Fruit fly (Drosophila melanogaster): Measurements from ENCODE around the gene Atg1.

Gene Atg1

DNA sequence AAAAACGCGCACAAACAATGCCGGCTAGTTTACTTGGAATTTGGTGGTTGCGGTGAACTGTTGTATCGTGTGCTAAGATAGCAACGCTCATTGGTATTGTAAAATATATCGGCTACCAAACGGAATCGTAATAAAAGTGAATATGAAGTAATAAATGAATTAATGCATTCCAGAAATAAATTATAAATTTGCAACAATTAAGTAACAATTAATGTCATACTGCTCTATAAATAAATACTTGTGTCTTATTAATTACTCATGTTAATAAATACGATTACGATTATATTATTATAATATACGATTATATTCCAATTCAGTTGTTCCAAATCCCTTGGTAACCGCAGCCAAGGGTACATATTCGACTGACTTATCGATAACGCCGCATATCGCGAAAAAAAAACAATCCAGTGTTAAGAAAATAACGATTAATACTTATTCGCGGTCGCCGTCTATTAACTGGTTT is 70.3 kb downstream of the Atg1 start, which contains the start of the genes SmD1 and Ptp69D (continued):
- TF ChIP-seq Hand (GFP tag; optimal IDR thresholded peaks at IDR 0.05) (no peak), gsb-n (tag; optimal IDR thresholded peaks at IDR 0.05) (no peak), Oaz (GFP tag; IDR thresholded peaks at IDR 0.05) (no peak), CG31365 (tag; optimal IDR thresholded peaks at IDR 0.05) (no peak), Dll (GFP tag; IDR thresholded peaks at IDR 0.05; ENCODE audit: partially characterized antibody) (peak; percentile 88), dan (GFP tag; IDR thresholded peaks at IDR 0.05) (no peak), CG10267 (tag; optimal IDR thresholded peaks at IDR 0.05) (peak; percentile 81), NfI (GFP tag; optimal IDR thresholded peaks at IDR 0.05) (no peak), ttk (GFP tag; IDR thresholded peaks at IDR 0.05) (no peak), jigr1 (GFP tag; IDR thresholded peaks at IDR 0.05) (no peak), gcm (GFP tag; optimal IDR thresholded peaks at IDR 0.05) (no peak), CG12391 (tag; optimal IDR thresholded peaks at IDR 0.05) (peak; percentile 66), CG7745 (tag; optimal IDR thresholded peaks at IDR 0.05) (no peak), CG9437 (GFP tag; optimal IDR thresholded peaks at IDR 0.05) (peak; percentile 17)

All from whole organism, embryonic.